Fruit fly (Drosophila melanogaster): ENCODE measurements around the gene Pde11.

dm6 chr2L:18526005-18526404 is 64.1 kb downstream of the Pde11 start:
- TF ChIP-seq pad (GFP tag; optimal IDR thresholded peaks at IDR 0.05) (no peak), toe (GFP tag; optimal IDR thresholded peaks at IDR 0.05) (no peak), CG1620 (GFP tag; optimal IDR thresholded peaks at IDR 0.05) (no peak), CG7101 (tag; optimal IDR thresholded peaks at IDR 0.05) (no peak), kay (GFP tag; ENCODE audit: borderline replicate concordance) (no peak), ovo (GFP tag; optimal IDR thresholded peaks at IDR 0.05) (no peak), Mnt (GFP tag; optimal IDR thresholded peaks at IDR 0.05) (no peak), Crg-1 (GFP tag; optimal IDR thresholded peaks at IDR 0.05) (no peak), CG12768 (GFP tag; optimal IDR thresholded peaks at IDR 0.05) (no peak), Clk (GFP tag; optimal IDR thresholded peaks at IDR 0.05) (no peak), tj (GFP tag; optimal IDR thresholded peaks at IDR 0.05) (no peak), cnc (optimal IDR thresholded peaks at IDR 0.05) (no peak), CG11617 (GFP tag; optimal IDR thresholded peaks at IDR 0.05) (no peak), bab1 (GFP tag; optimal IDR thresholded peaks at IDR 0.05) (no peak)
